Worm (Caenorhabditis elegans) whole organism, young adult: Measurements from ENCODE around the gene ZK686.6.

Source experiments
- B0019.2 ChIP-seq: fragments of 200-800 bp; sonication (Bioruptor generic); conservative IDR thresholded peaks from 2 replicates; pipeline ENCODE4 v1.3.6; 2022; ENCODE audit warnings: missing genetic modification reagents, missing genetic modification characterization, missing compliant biosample characterization
- B0261.1 ChIP-seq: sonication (generic microtip); optimal IDR thresholded peaks from 2 replicates; lab custom pipeline; 2016; ENCODE audit warnings: mild to moderate bottlenecking, missing genetic modification characterization, moderate library complexity, missing compliant biosample characterization
- C06A6.2 ChIP-seq: fragments of 200-800 bp; sonication (Bioruptor generic); conservative IDR thresholded peaks from 2 replicates; pipeline ENCODE4 v1.3.6; 2022; ENCODE audit warnings: missing genetic modification characterization, missing compliant biosample characterization
- C17E4.6 ChIP-seq: fragments of 200-800 bp; sonication (Bioruptor generic); IDR thresholded peaks from 2 replicates; pipeline ENCODE4 v1.3.6; 2022; ENCODE audit warnings: missing genetic modification reagents, missing genetic modification characterization, missing compliant biosample characterization
- D2030.7 ChIP-seq: fragments of 200-800 bp; sonication (Bioruptor generic); IDR thresholded peaks from 2 replicates; pipeline ENCODE4 v1.3.6; 2022; ENCODE audit warnings: missing genetic modification reagents, missing genetic modification characterization, missing compliant biosample characterization
- F10E7.11 ChIP-seq: sonication (generic microtip); optimal IDR thresholded peaks from 2 replicates; lab custom pipeline; 2017; ENCODE audit warnings: mild to moderate bottlenecking, missing genetic modification characterization, moderate library complexity, missing compliant biosample characterization
- F33H1.4 ChIP-seq: fragments of 200-800 bp; sonication (Bioruptor generic); IDR thresholded peaks from 2 replicates; pipeline ENCODE4 v1.3.6; 2022; ENCODE audit warnings: missing genetic modification reagents, missing genetic modification characterization, missing compliant biosample characterization
- F39B2.1 ChIP-seq: fragments of 200-800 bp; sonication (Bioruptor generic); IDR thresholded peaks from 2 replicates; pipeline ENCODE4 v1.3.6; 2022; ENCODE audit warnings: missing genetic modification reagents, missing genetic modification characterization, missing compliant biosample characterization
- F52B5.7 ChIP-seq: sonication (generic microtip); optimal IDR thresholded peaks from 2 replicates; lab custom pipeline; 2016; ENCODE audit warnings: mild to moderate bottlenecking, missing genetic modification characterization, missing compliant biosample characterization
- F57C9.4 ChIP-seq: sonication (generic microtip); optimal IDR thresholded peaks from 2 replicates; lab custom pipeline; 2017; ENCODE audit warnings: mild to moderate bottlenecking, missing genetic modification characterization, missing compliant biosample characterization
- K12H6.12 ChIP-seq: fragments of 200-800 bp; sonication (Bioruptor generic); optimal IDR thresholded peaks from 2 replicates; lab custom pipeline; 2018; ENCODE audit warnings: mild to moderate bottlenecking, missing genetic modification characterization, missing compliant biosample characterization
- T26A5.8 ChIP-seq: sonication (generic microtip); optimal IDR thresholded peaks from 2 replicates; lab custom pipeline; 2016; ENCODE audit warnings: missing genetic modification characterization, missing compliant biosample characterization
- Y56A3A.18 ChIP-seq: fragments of 200-800 bp; sonication (Bioruptor generic); IDR thresholded peaks from 2 replicates; pipeline ENCODE4 v1.3.6; 2022; ENCODE audit warnings: missing genetic modification reagents, missing genetic modification characterization, missing compliant biosample characterization
- atf-7 ChIP-seq: sonication (generic microtip); optimal IDR thresholded peaks from 2 replicates; lab custom pipeline; 2017; ENCODE audit warnings: mild to moderate bottlenecking, missing genetic modification characterization, missing compliant biosample characterization
- athp-1 ChIP-seq: sonication (generic microtip); optimal IDR thresholded peaks from 2 replicates; lab custom pipeline; 2017; ENCODE audit warnings: mild to moderate bottlenecking, missing genetic modification characterization, missing compliant biosample characterization
- attf-3 ChIP-seq: fragments of 200-800 bp; sonication (Bioruptor generic); conservative IDR thresholded peaks from 2 replicates; pipeline ENCODE4 v1.3.6; 2022; ENCODE audit warnings: missing genetic modification reagents, missing genetic modification characterization, missing compliant biosample characterization
- attf-5 ChIP-seq: fragments of 200-800 bp; sonication (Bioruptor generic); optimal IDR thresholded peaks from 2 replicates; lab custom pipeline; 2018; ENCODE audit warnings: mild to moderate bottlenecking, missing genetic modification characterization, missing compliant biosample characterization
- bed-1 ChIP-seq: fragments of 200-800 bp; sonication (Bioruptor generic); IDR thresholded peaks from 2 replicates; pipeline ENCODE4 v1.3.6; 2022; ENCODE audit warnings: missing genetic modification reagents, missing genetic modification characterization, missing compliant biosample characterization
- ccch-3 ChIP-seq: fragments of 200-800 bp; sonication (Bioruptor generic); optimal IDR thresholded peaks from 2 replicates; lab custom pipeline; 2018; ENCODE audit warnings: mild to moderate bottlenecking, missing genetic modification characterization, missing compliant biosample characterization
- ceh-40 ChIP-seq: fragments of 200-800 bp; sonication (Bioruptor generic); IDR thresholded peaks from 2 replicates; pipeline ENCODE4 v1.3.6; 2022; ENCODE audit warnings: missing genetic modification characterization, missing compliant biosample characterization
- ceh-79 ChIP-seq: sonication (generic microtip); optimal IDR thresholded peaks from 2 replicates; lab custom pipeline; 2017; ENCODE audit warnings: mild to moderate bottlenecking, missing genetic modification characterization, missing compliant biosample characterization
- chd-7 ChIP-seq: sonication (generic microtip); optimal IDR thresholded peaks from 2 replicates; lab custom pipeline; 2016; ENCODE audit warnings: mild to moderate bottlenecking, missing genetic modification characterization, moderate library complexity, missing compliant biosample characterization
- dpl-1 ChIP-seq: fragments of 150-350 bp; optimal IDR thresholded peaks from 2 replicates; lab custom pipeline; 2014; ENCODE audit warnings: missing biosample characterization, missing genetic modification reagents, missing genetic modification characterization
- egl-44 ChIP-seq: fragments of 200-800 bp; sonication (Bioruptor generic); IDR thresholded peaks from 2 replicates; pipeline ENCODE4 v1.3.6; 2022; ENCODE audit warnings: missing genetic modification reagents, missing genetic modification characterization, missing compliant biosample characterization
- ets-4 ChIP-seq: fragments of 200-800 bp; sonication (Bioruptor generic); optimal IDR thresholded peaks from 2 replicates; lab custom pipeline; 2018; ENCODE audit warnings: mild to moderate bottlenecking, missing genetic modification characterization, missing compliant biosample characterization
- hrde-1 ChIP-seq: sonication (generic microtip); optimal IDR thresholded peaks from 2 replicates; lab custom pipeline; 2016; ENCODE audit warnings: missing genetic modification characterization, mild to moderate bottlenecking, missing compliant biosample characterization, moderate library complexity, missing genotype, missing genetic modification reagents, borderline replicate concordance
- hsf-1 ChIP-seq: fragments of 200-800 bp; sonication (Bioruptor generic); IDR thresholded peaks from 2 replicates; pipeline ENCODE4 v1.3.6; 2022; ENCODE audit warnings: missing genetic modification reagents, missing genetic modification characterization, missing compliant biosample characterization
- let-607 ChIP-seq, 2 experiments: fragments of 200-800 bp in 1 of 2; sonication (Bioruptor generic) in 1 of 2; sonication (generic microtip) in 1 of 2; optimal IDR thresholded peaks; 2 replicates each; lab custom pipeline; 2016 to 2018; ENCODE audit warnings: mild to moderate bottlenecking in 2 of 2, missing compliant biosample characterization in 2 of 2, missing genetic modification characterization in 2 of 2, moderate library complexity in 2 of 2, missing genotype in 1 of 2
- lin-40 ChIP-seq: sonication (generic microtip); optimal IDR thresholded peaks from 2 replicates; lab custom pipeline; 2016; ENCODE audit warnings: missing genetic modification characterization, mild to moderate bottlenecking, missing compliant biosample characterization, missing genotype, missing genetic modification reagents
- lin-54 ChIP-seq: fragments of 200-800 bp; sonication (Bioruptor generic); optimal IDR thresholded peaks from 2 replicates; lab custom pipeline; 2018; ENCODE audit warnings: mild to moderate bottlenecking, missing genetic modification characterization, missing compliant biosample characterization
- lsy-27 ChIP-seq: sonication (generic microtip); optimal IDR thresholded peaks from 2 replicates; lab custom pipeline; 2017; ENCODE audit warnings: missing genetic modification characterization, mild to moderate bottlenecking, missing compliant biosample characterization, antibody characterized with exemption, missing genotype, borderline replicate concordance; ENCODE audit not compliant: insufficient read depth
- madf-3 ChIP-seq: fragments of 200-800 bp; sonication (Bioruptor generic); IDR thresholded peaks from 2 replicates; pipeline ENCODE4 v1.3.6; 2022; ENCODE audit warnings: missing genetic modification reagents, missing genetic modification characterization, missing compliant biosample characterization
- mcd-1 ChIP-seq: fragments of 200-800 bp; sonication (Bioruptor generic); IDR thresholded peaks from 2 replicates; pipeline ENCODE4 v1.3.6; 2022; ENCODE audit warnings: missing genetic modification reagents, missing genetic modification characterization, missing compliant biosample characterization
- mxl-1 ChIP-seq: sonication (generic microtip); optimal IDR thresholded peaks from 2 replicates; lab custom pipeline; 2016; ENCODE audit warnings: missing genetic modification characterization, missing compliant biosample characterization
- nfya-1 ChIP-seq: sonication (generic microtip); optimal IDR thresholded peaks from 2 replicates; lab custom pipeline; 2017; ENCODE audit warnings: antibody characterized with exemption, missing compliant biosample characterization, missing genetic modification characterization, borderline replicate concordance; ENCODE audit not compliant: insufficient read depth
- nfyb-1 ChIP-seq: fragments of 200-800 bp; sonication (Bioruptor generic); IDR thresholded peaks from 2 replicates; pipeline ENCODE4 v1.3.6; 2022; ENCODE audit warnings: missing genetic modification reagents, missing genetic modification characterization, missing compliant biosample characterization
- nhr-120 ChIP-seq: fragments of 200-800 bp; sonication (Bioruptor generic); IDR thresholded peaks from 2 replicates; pipeline ENCODE4 v1.3.6; 2022; ENCODE audit warnings: missing genetic modification characterization, missing compliant biosample characterization
- nhr-179 ChIP-seq: sonication (generic microtip); optimal IDR thresholded peaks from 2 replicates; lab custom pipeline; 2016; ENCODE audit warnings: mild to moderate bottlenecking, missing genetic modification characterization, missing compliant biosample characterization
- nhr-80 ChIP-seq: sonication (generic microtip); optimal IDR thresholded peaks from 2 replicates; lab custom pipeline; 2016; ENCODE audit warnings: missing genetic modification characterization, missing compliant biosample characterization
- rpc-1 ChIP-seq, 2 experiments: fragments of 150-350 bp in 1 of 2; sonication (generic microtip) in 1 of 2; optimal IDR thresholded peaks; 2 replicates each; lab custom pipeline; 2014 to 2018; ENCODE audit warnings: missing biosample characterization in 1 of 2, missing genetic modification characterization in 1 of 2, missing genetic modification reagents in 1 of 2, missing genotype in 1 of 2
- sdz-38 ChIP-seq: sonication (generic microtip); optimal IDR thresholded peaks from 2 replicates; lab custom pipeline; 2016; ENCODE audit warnings: missing genotype, missing genetic modification characterization, missing compliant biosample characterization
- snpc-1.1 ChIP-seq: sonication (generic microtip); optimal IDR thresholded peaks from 2 replicates; lab custom pipeline; 2017; ENCODE audit warnings: missing genetic modification characterization, mild to moderate bottlenecking, missing compliant biosample characterization, antibody characterized with exemption, moderate library complexity, missing genotype, missing genetic modification reagents; ENCODE audit not compliant: insufficient read depth
- somi-1 ChIP-seq: fragments of 200-800 bp; sonication (Bioruptor generic); optimal IDR thresholded peaks from 2 replicates; lab custom pipeline; 2018; ENCODE audit warnings: mild to moderate bottlenecking, missing genetic modification characterization, missing compliant biosample characterization
- tbx-9 ChIP-seq: sonication (generic microtip); optimal IDR thresholded peaks from 2 replicates; lab custom pipeline; 2016; ENCODE audit warnings: borderline replicate concordance, missing genetic modification characterization, inconsistent platforms, missing compliant biosample characterization
- zim-3 ChIP-seq: sonication (generic microtip); optimal IDR thresholded peaks from 2 replicates; lab custom pipeline; 2017; ENCODE audit warnings: mild to moderate bottlenecking, missing genetic modification characterization, moderate library complexity, missing compliant biosample characterization
- ztf-18 ChIP-seq: sonication (generic microtip); optimal IDR thresholded peaks from 2 replicates; lab custom pipeline; 2016; ENCODE audit warnings: missing genotype, mild to moderate bottlenecking, missing genetic modification characterization, missing compliant biosample characterization
- ztf-22 ChIP-seq: fragments of 200-800 bp; sonication (Bioruptor generic); optimal IDR thresholded peaks from 2 replicates; lab custom pipeline; 2018; ENCODE audit warnings: mild to moderate bottlenecking, missing genetic modification characterization, moderate library complexity, missing compliant biosample characterization
- ztf-26 ChIP-seq: sonication (generic microtip); optimal IDR thresholded peaks from 2 replicates; lab custom pipeline; 2017; ENCODE audit warnings: missing genetic modification characterization, missing compliant biosample characterization
- ztf-6 ChIP-seq: fragments of 200-800 bp; sonication (Bioruptor generic); IDR thresholded peaks from 2 replicates; pipeline ENCODE4 v1.3.6; 2022; ENCODE audit warnings: missing genetic modification reagents, missing genetic modification characterization, missing compliant biosample characterization

The ZK686.6 gene

ce11 chrIII:7728494-7728893 is 44.3 kb downstream of the ZK686.6 start (continued):
- TF ChIP-seq ceh-40 (GFP tag; lab: Robert Waterston, UW) (no peak), ceh-79 (tag; lab: Kevin White, UChicago) (no peak), let-607 (tag; optimal IDR thresholded peaks at IDR 0.05; lab: Kevin White, UChicago) (peak; percentile 96 to 97), hsf-1 (GFP tag; lab: Robert Waterston, UW) (peak; percentile 20; the same call in 1 of the 2 replicates), somi-1 (GFP tag; lab: Kevin White, UChicago) (no peak), ztf-26 (tag; lab: Kevin White, UChicago) (peak; percentile 6), F10E7.11 (tag; lab: Kevin White, UChicago) (no peak), lin-40 (tag; lab: Kevin White, UChicago) (peak; percentile 66), F52B5.7 (tag; lab: Kevin White, UChicago) (no peak), B0261.1 (tag; lab: Kevin White, UChicago) (no peak), ztf-22 (GFP tag; lab: Kevin White, UChicago) (peak; percentile 75), nhr-80 (tag; lab: Kevin White, UChicago) (peak; percentile 90), athp-1 (no peak), nhr-179 (tag; lab: Kevin White, UChicago) (no peak), mcd-1 (no peak), ccch-3 (no peak), nfyb-1 (GFP tag; lab: Robert Waterston, UW) (peak; percentile 53; the same call in 1 of the 2 replicates), K12H6.12 (tag; lab: Kevin White, UChicago) (no peak), atf-7 (peak; percentile 48), F57C9.4 (tag; lab: Kevin White, UChicago) (no peak), hrde-1 (tag; lab: Kevin White, UChicago) (no peak), nhr-120 (no peak), mxl-1 (tag; lab: Kevin White, UChicago) (no peak), C06A6.2 (no peak), attf-5 (peak; percentile 58), Y56A3A.18 (no peak), B0019.2 (GFP tag; lab: Robert Waterston, UW) (no peak), nfya-1 (tag; lab: Kevin White, UChicago) (no peak), zim-3 (tag; lab: Kevin White, UChicago) (no peak), T26A5.8 (tag; lab: Kevin White, UChicago) (no peak), ztf-18 (tag; lab: Kevin White, UChicago) (no peak), snpc-1.1 (tag; lab: Kevin White, UChicago) (no peak), F39B2.1 (GFP tag; lab: Robert Waterston, UW) (no peak), rpc-1 (optimal IDR thresholded peaks at IDR 0.05; lab: Kevin White, UChicago) (no peak), rpc-1 (tag; optimal IDR thresholded peaks at IDR 0.05; lab: Kevin White, UChicago) (no peak), F33H1.4 (GFP tag; lab: Robert Waterston, UW) (no peak), chd-7 (tag; lab: Kevin White, UChicago) (peak; percentile 19), C17E4.6 (GFP tag; lab: Robert Waterston, UW) (no peak), sdz-38 (tag; lab: Kevin White, UChicago) (no peak), tbx-9 (tag; lab: Kevin White, UChicago) (no peak), egl-44 (GFP tag; lab: Robert Waterston, UW) (no peak), lin-54 (GFP tag; lab: Kevin White, UChicago) (no peak), ztf-6 (GFP tag; lab: Robert Waterston, UW) (no peak), bed-1 (no peak), ets-4 (peak; percentile 54), madf-3 (GFP tag; lab: Robert Waterston, UW) (no peak), dpl-1 (GFP tag; lab: Kevin White, UChicago) (no peak), attf-3 (GFP tag; lab: Robert Waterston, UW) (no peak), lsy-27 (no peak), D2030.7 (GFP tag; lab: Robert Waterston, UW) (no peak)
